Fruit fly (Drosophila melanogaster): ENCODE data around the gene BHD.

DNA sequence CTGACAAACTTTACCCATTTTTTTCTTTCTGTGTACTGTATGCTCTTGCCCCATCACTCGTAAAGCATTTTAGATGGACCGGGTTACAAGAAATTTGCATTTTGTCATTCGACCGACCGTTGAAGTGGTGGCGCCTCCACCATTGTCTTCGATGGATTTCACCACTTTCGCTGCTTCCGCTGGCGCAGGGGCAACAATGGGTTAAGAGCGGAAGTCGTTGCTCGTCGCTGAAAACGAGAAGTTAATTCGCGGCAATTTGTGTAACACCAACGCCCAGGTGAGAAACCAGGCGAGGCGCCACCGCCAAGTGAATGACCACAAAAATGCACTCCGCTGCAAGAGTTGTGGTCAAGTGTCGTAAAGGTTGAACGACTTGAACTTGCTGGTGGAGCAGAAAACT lies 16.4 kb downstream of the BHD start:
- TF ChIP-seq Jra (GFP tag; optimal IDR thresholded peaks at IDR 0.05) (no peak), brk (GFP tag; optimal IDR thresholded peaks at IDR 0.05) (no peak), woc (GFP tag; optimal IDR thresholded peaks at IDR 0.05) (no peak), fru (GFP tag; optimal IDR thresholded peaks at IDR 0.05) (no peak), OdsH (GFP tag; optimal IDR thresholded peaks at IDR 0.05) (no peak)
